Worm (Caenorhabditis elegans) whole organism, L1 larva: ENCODE data around the gene msp-142.

Experiments
- C16A3.4 ChIP-seq: fragments of 150-350 bp; optimal IDR thresholded peaks from 2 replicates; lab custom pipeline; 2014; ENCODE audit warnings: missing biosample characterization, missing genetic modification characterization
- aly-2 ChIP-seq: fragments of 150-350 bp; optimal IDR thresholded peaks from 2 replicates; lab custom pipeline; 2014; ENCODE audit warnings: missing biosample characterization, missing genetic modification characterization
- ama-1 ChIP-seq: fragments of 150-350 bp; optimal IDR thresholded peaks from 2 replicates; lab custom pipeline; 2014
- blmp-1 ChIP-seq: fragments of 150-350 bp; optimal IDR thresholded peaks from 2 replicates; lab custom pipeline; 2014; ENCODE audit warnings: missing biosample characterization, missing genetic modification characterization
- ceh-82 ChIP-seq, 3 experiments: fragments of 150-350 bp in 1 of 3; sonication (generic microtip) in 2 of 3; optimal IDR thresholded peaks; 2 replicates each; lab custom pipeline; 2014 to 2017; ENCODE audit warnings: missing biosample characterization in 3 of 3, missing genetic modification characterization in 3 of 3
- ceh-90 ChIP-seq: sonication (generic microtip); optimal IDR thresholded peaks from 2 replicates; lab custom pipeline; 2016; ENCODE audit warnings: missing genetic modification characterization, missing compliant biosample characterization
- ces-1 ChIP-seq: fragments of 150-350 bp; optimal IDR thresholded peaks from 2 replicates; lab custom pipeline; 2014; ENCODE audit warnings: missing biosample characterization, missing genetic modification reagents, missing genetic modification characterization
- dpl-1 ChIP-seq, 3 experiments: fragments of 150-350 bp in 2 of 3; sonication (generic microtip) in 1 of 3; optimal IDR thresholded peaks; 2 replicates each; lab custom pipeline; 2014 to 2017; ENCODE audit warnings: missing biosample characterization in 3 of 3, missing genetic modification characterization in 3 of 3, missing genetic modification reagents in 3 of 3
- egl-27 ChIP-seq, 2 experiments: fragments of 150-350 bp in 1 of 2; sonication (generic microtip); optimal IDR thresholded peaks; 3 replicates each; lab custom pipeline; 2017 to 2018; ENCODE audit warnings: missing biosample characterization in 2 of 2, missing genetic modification characterization in 2 of 2, missing genetic modification reagents in 2 of 2
- elt-2 ChIP-seq: sonication (generic microtip); optimal IDR thresholded peaks from 2 replicates; lab custom pipeline; 2016; ENCODE audit warnings: missing genetic modification characterization, mild to moderate bottlenecking, inconsistent platforms, missing compliant biosample characterization, missing genetic modification reagents
- elt-3 ChIP-seq, 6 experiments: fragments of 150-350 bp in 1 of 6; sonication (generic microtip); optimal IDR thresholded peaks; 2 replicates each; lab custom pipeline; 2017 to 2018; ENCODE audit warnings: missing biosample characterization in 6 of 6, missing genetic modification characterization in 6 of 6, inconsistent platforms in 1 of 6
- fos-1 ChIP-seq: fragments of 150-350 bp; optimal IDR thresholded peaks from 2 replicates; lab custom pipeline; 2014; ENCODE audit warnings: missing biosample characterization, missing genetic modification characterization
- grh-1 ChIP-seq: fragments of 200-800 bp; sonication (Bioruptor generic); IDR thresholded peaks from 2 replicates; pipeline ENCODE4 v1.3.6; 2022; ENCODE audit warnings: missing genetic modification reagents, missing genetic modification characterization, missing compliant biosample characterization
- hlh-17 ChIP-seq: fragments of 200-800 bp; sonication (Bioruptor generic); optimal IDR thresholded peaks from 2 replicates; lab custom pipeline; 2018; ENCODE audit warnings: missing genetic modification characterization, mild to moderate bottlenecking, missing compliant biosample characterization, moderate library complexity, borderline replicate concordance
- hpl-2 ChIP-seq: fragments of 150-350 bp; optimal IDR thresholded peaks from 2 replicates; lab custom pipeline; 2014; ENCODE audit warnings: missing biosample characterization, missing genetic modification reagents, missing genetic modification characterization
- irx-1 ChIP-seq: sonication (generic microtip); optimal IDR thresholded peaks from 2 replicates; lab custom pipeline; 2016; ENCODE audit warnings: missing genetic modification characterization, missing compliant biosample characterization
- isw-1 ChIP-seq: fragments of 200-800 bp; sonication (Bioruptor generic); IDR thresholded peaks from 2 replicates; pipeline ENCODE4 v1.3.6; 2022; ENCODE audit warnings: missing genetic modification characterization, missing compliant biosample characterization
- jun-1 ChIP-seq: fragments of 150-350 bp; optimal IDR thresholded peaks from 2 replicates; lab custom pipeline; 2014; ENCODE audit warnings: missing biosample characterization, missing genetic modification reagents, missing genetic modification characterization
- lin-14 ChIP-seq: fragments of 200-800 bp; sonication (Bioruptor generic); optimal IDR thresholded peaks from 2 replicates; lab custom pipeline; 2018; ENCODE audit warnings: mild to moderate bottlenecking, missing genetic modification characterization, moderate library complexity, missing compliant biosample characterization
- lin-35 ChIP-seq, 2 experiments: fragments of 150-350 bp; optimal IDR thresholded peaks; 2 replicates each; lab custom pipeline; 2014; ENCODE audit warnings: missing biosample characterization in 2 of 2, missing genetic modification characterization in 2 of 2, missing genetic modification reagents in 2 of 2
- lir-3 ChIP-seq: sonication (generic microtip); optimal IDR thresholded peaks from 2 replicates; lab custom pipeline; 2016; ENCODE audit warnings: mild to moderate bottlenecking, missing genetic modification characterization, moderate library complexity, missing compliant biosample characterization; ENCODE audit not compliant: poor library complexity
- mep-1 ChIP-seq: fragments of 150-350 bp; optimal IDR thresholded peaks from 2 replicates; lab custom pipeline; 2014; ENCODE audit warnings: missing biosample characterization, missing genetic modification characterization
- nhr-20 ChIP-seq: sonication (generic microtip); optimal IDR thresholded peaks from 2 replicates; lab custom pipeline; 2016; ENCODE audit warnings: mild to moderate bottlenecking, missing genetic modification characterization, missing compliant biosample characterization
- nhr-237 ChIP-seq: fragments of 150-350 bp; optimal IDR thresholded peaks from 2 replicates; lab custom pipeline; 2014; ENCODE audit warnings: missing biosample characterization, missing genetic modification characterization
- nhr-71 ChIP-seq: sonication (generic microtip); optimal IDR thresholded peaks from 2 replicates; lab custom pipeline; 2016; ENCODE audit warnings: mild to moderate bottlenecking, missing genetic modification characterization, moderate library complexity, missing compliant biosample characterization
- nhr-77 ChIP-seq: fragments of 150-350 bp; optimal IDR thresholded peaks from 2 replicates; lab custom pipeline; 2014; ENCODE audit warnings: missing biosample characterization, missing genetic modification characterization
- nhr-85 ChIP-seq: sonication (generic microtip); peaks from one replicate; lab custom pipeline; 2016; ENCODE audit warnings: missing genetic modification characterization, inconsistent platforms, missing compliant biosample characterization
- nhr-90 ChIP-seq: sonication (generic microtip); optimal IDR thresholded peaks from 2 replicates; lab custom pipeline; 2016; ENCODE audit warnings: mild to moderate bottlenecking, missing genetic modification characterization, missing compliant biosample characterization; ENCODE audit not compliant: poor library complexity
- pax-3 ChIP-seq: fragments of 200-800 bp; sonication (Bioruptor generic); optimal IDR thresholded peaks from 2 replicates; lab custom pipeline; 2018; ENCODE audit warnings: mild to moderate bottlenecking, missing genetic modification characterization, moderate library complexity, missing compliant biosample characterization
- pqm-1 ChIP-seq: sonication (generic microtip); optimal IDR thresholded peaks from 3 replicates; lab custom pipeline; 2017; ENCODE audit warnings: missing biosample characterization, missing genetic modification characterization
- rnt-1 ChIP-seq: sonication (generic microtip); optimal IDR thresholded peaks from 2 replicates; lab custom pipeline; 2016; ENCODE audit warnings: mild to moderate bottlenecking, missing genetic modification characterization, moderate library complexity, missing compliant biosample characterization
- sox-4 ChIP-seq: sonication (generic microtip); optimal IDR thresholded peaks from 2 replicates; lab custom pipeline; 2016; ENCODE audit warnings: missing genetic modification characterization, missing compliant biosample characterization
- sup-37 ChIP-seq: fragments of 200-800 bp; sonication (Bioruptor generic); optimal IDR thresholded peaks from 2 replicates; lab custom pipeline; 2018; ENCODE audit warnings: mild to moderate bottlenecking, missing genetic modification characterization, missing compliant biosample characterization
- tlp-1 ChIP-seq: fragments of 150-350 bp; optimal IDR thresholded peaks from 2 replicates; lab custom pipeline; 2014; ENCODE audit warnings: missing biosample characterization, missing genetic modification characterization
- unc-130 ChIP-seq: fragments of 150-350 bp; optimal IDR thresholded peaks from 2 replicates; lab custom pipeline; 2017; ENCODE audit warnings: missing biosample characterization, missing genetic modification characterization, inconsistent platforms
- unc-86 ChIP-seq: sonication (generic microtip); optimal IDR thresholded peaks from 2 replicates; lab custom pipeline; 2016; ENCODE audit warnings: missing genetic modification characterization, missing compliant biosample characterization
- zag-1 ChIP-seq: fragments of 150-350 bp; optimal IDR thresholded peaks from 2 replicates; lab custom pipeline; 2014; ENCODE audit warnings: missing biosample characterization, missing genetic modification characterization
- zip-4 ChIP-seq: fragments of 200-800 bp; sonication (Bioruptor generic); optimal IDR thresholded peaks from 2 replicates; lab custom pipeline; 2018; ENCODE audit warnings: mild to moderate bottlenecking, missing genetic modification characterization, moderate library complexity, missing compliant biosample characterization

msp-142 gene

ce11 chrII:5797348-5797977 lies at the start of gene msp-142, which contains the start of gene msp-63:
msp-142 (plus strand) TSS chrII:5797927.
msp-63 (minus strand) TSS chrII:5797448.
- TF ChIP-seq nhr-77 (no peak), C16A3.4 (no peak), ces-1 (GFP tag; lab: Kevin White, UChicago) (no peak), zag-1 (tag; lab: Kevin White, UChicago) (no peak), ceh-82 (tag; optimal IDR thresholded peaks at IDR 0.05; lab: Kevin White, UChicago) (no peak), nhr-85 (tag; lab: Kevin White, UChicago) (no peak), ama-1 (lab: Kevin White, UChicago) (no peak), nhr-237 (tag; lab: Kevin White, UChicago) (no peak), egl-27 (tag; optimal IDR thresholded peaks at IDR 0.05; lab: Kevin White, UChicago) (no peak), isw-1 (no peak), nhr-90 (tag; lab: Kevin White, UChicago) (no peak), aly-2 (tag; lab: Kevin White, UChicago) (no peak), blmp-1 (no peak), pax-3 (tag; lab: Kevin White, UChicago) (no peak), unc-130 (tag; lab: Kevin White, UChicago) (no peak), lir-3 (no peak), elt-3 (tag; optimal IDR thresholded peaks at IDR 0.05; lab: Kevin White, UChicago) (no peak), pqm-1 (no peak), dpl-1 (GFP tag; optimal IDR thresholded peaks at IDR 0.05; lab: Kevin White, UChicago) (no peak), ceh-90 (tag; lab: Kevin White, UChicago) (no peak)
- TF ChIP-seq, all 84 proteins: peak for 0

DNA sequence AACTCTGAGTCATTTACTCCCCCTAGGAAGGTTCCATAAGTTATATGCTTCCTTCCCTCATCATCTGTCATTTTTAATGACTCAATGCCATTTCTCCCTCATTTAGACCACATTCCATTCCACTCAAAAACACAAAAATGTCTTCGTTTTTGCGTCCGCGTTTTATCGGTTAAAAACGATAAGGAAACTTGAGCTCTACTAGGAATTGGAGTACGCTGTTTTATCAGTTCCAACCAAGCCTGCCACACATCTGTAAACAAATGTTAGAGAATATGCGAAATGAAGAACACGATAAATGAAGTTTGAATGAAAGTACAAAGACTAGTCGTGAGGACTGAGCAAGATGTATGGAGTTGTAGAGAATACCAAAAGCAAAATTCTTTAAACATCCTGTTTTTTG lies 49.3 kb upstream of the msp-142 start:
- peak; percentile 47 for TF ChIP-seq jun-1 (tag; lab: Kevin White, UChicago)
- TF ChIP-seq elt-2 (tag; lab: Kevin White, UChicago) = peak; percentile 99
- TF ChIP-seq pqm-1 = peak; percentile 90
- no peak for TF ChIP-seq fos-1 (tag; lab: Kevin White, UChicago)
- no peak for TF ChIP-seq hlh-17
- peak; percentile 4 for TF ChIP-seq nhr-71
- peak; percentile 65 for TF ChIP-seq tlp-1
- no peak for TF ChIP-seq mep-1 (tag; lab: Kevin White, UChicago)
- TF ChIP-seq rnt-1 (tag; lab: Kevin White, UChicago) = no peak
- no peak for TF ChIP-seq blmp-1
- TF ChIP-seq lin-14 (GFP tag; lab: Kevin White, UChicago) = peak; percentile 24
- no peak for TF ChIP-seq irx-1 (tag; lab: Kevin White, UChicago)
- no peak for TF ChIP-seq lir-3
- peak in 1 of 2 experiments; percentile 12 for TF ChIP-seq lin-35 (GFP tag; optimal IDR thresholded peaks at IDR 0.05; lab: Kevin White, UChicago)
- no peak for TF ChIP-seq zip-4 (GFP tag; lab: Kevin White, UChicago)
- no peak for TF ChIP-seq unc-86 (tag; lab: Kevin White, UChicago)
- TF ChIP-seq nhr-20 (tag; lab: Kevin White, UChicago) = peak; percentile 3

DNA sequence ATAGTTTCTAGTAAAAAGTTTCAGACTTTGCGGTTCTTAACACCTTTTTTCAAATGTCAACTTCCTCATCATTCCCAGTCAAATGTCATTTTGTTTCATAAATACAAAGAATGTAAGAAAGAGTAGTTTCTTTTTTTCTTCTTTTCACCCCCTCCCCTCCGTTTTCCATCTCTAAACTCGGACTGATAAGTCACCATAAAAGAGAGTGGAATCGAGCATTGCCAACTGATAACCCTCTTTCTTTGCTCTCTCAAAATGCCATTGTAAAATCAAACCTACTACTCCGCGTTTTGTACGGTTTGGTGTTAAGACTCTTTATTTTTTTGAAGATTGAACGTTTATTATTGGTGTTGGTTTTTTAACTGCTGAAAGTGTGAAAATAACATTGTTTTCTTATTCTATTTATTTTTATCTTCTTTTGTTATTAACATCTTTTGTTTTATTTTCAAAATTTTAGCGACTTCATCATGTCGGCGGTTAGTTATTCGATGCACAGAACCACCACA lies 47.9 kb upstream of the msp-142 start, which contains the start of gene ifb-2:
Gene ifb-2, plus strand, starts transcription at position 456 of the 506 bp plus-strand sequence.
- no peak for TF ChIP-seq sox-4 (tag; lab: Kevin White, UChicago)
- TF ChIP-seq lin-35 (GFP tag; optimal IDR thresholded peaks at IDR 0.05; lab: Kevin White, UChicago) = peak in 1 of 2 experiments; percentile 15
- TF ChIP-seq nhr-20 (tag; lab: Kevin White, UChicago) = no peak
- TF ChIP-seq aly-2 (tag; lab: Kevin White, UChicago) = no peak
- TF ChIP-seq hpl-2 = no peak
- no peak for TF ChIP-seq sup-37 (GFP tag; lab: Kevin White, UChicago)
- peak; percentile 90 for TF ChIP-seq elt-2 (tag; lab: Kevin White, UChicago)
- no peak for TF ChIP-seq grh-1 (GFP tag; lab: Robert Waterston, UW)
